Fruit fly (Drosophila melanogaster) whole organism, embryonic: ENCODE measurements around the gene CG46311.
A peak's percentile ranks its signal among the peaks of the same experiment; 100 is the strongest.

Experiments
- Abd-B ChIP-seq: fragments of 200-800 bp; sonication (Bioruptor generic); optimal IDR thresholded peaks from 2 replicates; lab custom pipeline; 2018; ENCODE audit warnings: missing biosample characterization, mild to moderate bottlenecking, missing genetic modification characterization, moderate library complexity
- Ada2b ChIP-seq: fragments of 200-800 bp; sonication (Bioruptor generic); IDR thresholded peaks from 2 replicates; pipeline ENCODE4 v1.3.6; 2022; ENCODE audit warnings: missing biosample characterization, missing genetic modification characterization
- Adf1 ChIP-seq: fragments of 200-800 bp; sonication (Bioruptor generic); IDR thresholded peaks from 2 replicates; pipeline ENCODE4 v1.3.6; 2022; ENCODE audit warnings: missing biosample characterization, missing genetic modification characterization
- CG10654 ChIP-seq: fragments of 200-800 bp; sonication (Bioruptor generic); optimal IDR thresholded peaks from 2 replicates; lab custom pipeline; 2016; ENCODE audit warnings: missing biosample characterization, missing genetic modification characterization
- CG12219 ChIP-seq: fragments of 200-800 bp; sonication (Bioruptor generic); optimal IDR thresholded peaks from 3 replicates; lab custom pipeline; 2018; ENCODE audit warnings: missing biosample characterization, mild to moderate bottlenecking, missing genetic modification characterization
- CG13624 ChIP-seq: fragments of 200-800 bp; sonication (Bioruptor generic); optimal IDR thresholded peaks from 2 replicates; lab custom pipeline; 2016; ENCODE audit warnings: missing biosample characterization, missing genetic modification characterization
- CG14710 ChIP-seq: fragments of 200-800 bp; sonication (Bioruptor generic); optimal IDR thresholded peaks from 3 replicates; lab custom pipeline; 2019; ENCODE audit warnings: missing biosample characterization, mild to moderate bottlenecking, missing genetic modification characterization, moderate library complexity
- CG15479 ChIP-seq: fragments of 200-800 bp; sonication (Bioruptor generic); optimal IDR thresholded peaks from 3 replicates; lab custom pipeline; 2019; ENCODE audit warnings: missing biosample characterization, mild to moderate bottlenecking, missing genetic modification characterization, moderate library complexity
- CG16815 ChIP-seq: fragments of 200-800 bp; sonication (Bioruptor generic); optimal IDR thresholded peaks from 3 replicates; lab custom pipeline; 2017; ENCODE audit warnings: missing biosample characterization, mild to moderate bottlenecking, missing genetic modification characterization
- CG17912 ChIP-seq: fragments of 200-800 bp; sonication (Bioruptor generic); optimal IDR thresholded peaks from 2 replicates; lab custom pipeline; 2018; ENCODE audit warnings: missing biosample characterization, mild to moderate bottlenecking, missing genetic modification characterization
- CG2116 ChIP-seq: fragments of 200-800 bp; sonication (Bioruptor generic); optimal IDR thresholded peaks from 3 replicates; lab custom pipeline; 2018; ENCODE audit warnings: missing biosample characterization, mild to moderate bottlenecking, missing genetic modification characterization
- CG2678 ChIP-seq: fragments of 200-800 bp; sonication (Bioruptor generic); optimal IDR thresholded peaks from 3 replicates; lab custom pipeline; 2019; ENCODE audit warnings: missing biosample characterization, mild to moderate bottlenecking, missing genetic modification characterization, moderate library complexity
- CG3838 ChIP-seq: fragments of 200-800 bp; sonication (Bioruptor generic); optimal IDR thresholded peaks from 3 replicates; lab custom pipeline; 2016; ENCODE audit warnings: missing biosample characterization, missing genetic modification characterization
- CG3847 ChIP-seq: fragments of 200-800 bp; sonication (Bioruptor generic); IDR thresholded peaks from 2 replicates; pipeline ENCODE4 v1.3.6; 2022; ENCODE audit warnings: missing biosample characterization, missing genetic modification characterization
- CG43689 ChIP-seq: fragments of 200-800 bp; sonication (Bioruptor generic); IDR thresholded peaks from 2 replicates; pipeline ENCODE4 v1.3.6; 2022; ENCODE audit warnings: missing biosample characterization, missing genetic modification characterization
- CG4730 ChIP-seq: fragments of 200-800 bp; sonication (Bioruptor generic); IDR thresholded peaks from 2 replicates; pipeline ENCODE4 v1.3.6; 2022; ENCODE audit warnings: missing biosample characterization, missing genetic modification characterization
- CG6272 ChIP-seq: fragments of 200-800 bp; sonication (Bioruptor generic); IDR thresholded peaks from 2 replicates; pipeline ENCODE4 v1.3.6; 2022; ENCODE audit warnings: missing biosample characterization, missing genetic modification characterization
- CG6765 ChIP-seq: fragments of 200-800 bp; sonication (Bioruptor generic); optimal IDR thresholded peaks from 3 replicates; lab custom pipeline; 2017; ENCODE audit warnings: missing biosample characterization, mild to moderate bottlenecking, missing genetic modification characterization
- CG6813 ChIP-seq: fragments of 200-800 bp; sonication (Bioruptor generic); optimal IDR thresholded peaks from 2 replicates; lab custom pipeline; 2017; ENCODE audit warnings: missing biosample characterization, missing genetic modification characterization, mild to moderate bottlenecking, moderate library complexity, missing genetic modification reagents
- CG7357 ChIP-seq: fragments of 200-800 bp; sonication (Bioruptor generic); IDR thresholded peaks from 3 replicates; pipeline ENCODE4 v1.3.6; 2022; ENCODE audit warnings: missing biosample characterization, missing genetic modification characterization
- CG7372 ChIP-seq: fragments of 200-800 bp; sonication (Bioruptor generic); IDR thresholded peaks from 2 replicates; pipeline ENCODE4 v1.3.6; 2022; ENCODE audit warnings: missing biosample characterization, missing genetic modification characterization
- CG7839 ChIP-seq: fragments of 200-800 bp; sonication (Bioruptor generic); optimal IDR thresholded peaks from 3 replicates; lab custom pipeline; 2018; ENCODE audit warnings: missing biosample characterization, mild to moderate bottlenecking, missing genetic modification characterization, moderate library complexity
- CG8388 ChIP-seq: fragments of 200-800 bp; sonication (Bioruptor generic); optimal IDR thresholded peaks from 2 replicates; lab custom pipeline; 2019; ENCODE audit warnings: missing biosample characterization, mild to moderate bottlenecking, missing genetic modification characterization, moderate library complexity
- CrebB ChIP-seq: fragments of 200-800 bp; sonication (Bioruptor generic); optimal IDR thresholded peaks from 3 replicates; lab custom pipeline; 2018; ENCODE audit warnings: missing biosample characterization, mild to moderate bottlenecking, missing genetic modification characterization
- Doc2 ChIP-seq: fragments of 200-800 bp; sonication (Bioruptor generic); IDR thresholded peaks from 2 replicates; pipeline ENCODE4 v1.3.6; 2022; ENCODE audit warnings: missing biosample characterization, missing genetic modification characterization
- E2f2 ChIP-seq: fragments of 200-800 bp; sonication (Bioruptor generic); IDR thresholded peaks from 2 replicates; pipeline ENCODE4 v1.3.6; 2022; ENCODE audit warnings: missing biosample characterization, missing genetic modification characterization
- HLH4C ChIP-seq: fragments of 200-800 bp; sonication (Bioruptor generic); IDR thresholded peaks from 3 replicates; pipeline ENCODE4 v1.3.6; 2022; ENCODE audit warnings: missing biosample characterization, missing genetic modification characterization; ENCODE audit not compliant: partially characterized antibody
- Hmr ChIP-seq: fragments of 200-800 bp; sonication (Bioruptor generic); optimal IDR thresholded peaks from 3 replicates; lab custom pipeline; 2017; ENCODE audit warnings: mild to moderate bottlenecking, missing biosample characterization, missing genetic modification reagents, missing genetic modification characterization
- Myb ChIP-seq: fragments of 200-800 bp; sonication (Bioruptor generic); optimal IDR thresholded peaks from 2 replicates; lab custom pipeline; 2016; ENCODE audit warnings: missing biosample characterization, missing genetic modification characterization
- NC2β ChIP-seq: fragments of 200-800 bp; sonication (Bioruptor generic); optimal IDR thresholded peaks from 2 replicates; lab custom pipeline; 2016; ENCODE audit warnings: missing biosample characterization, missing genetic modification characterization
- Nf-YC ChIP-seq: fragments of 200-800 bp; optimal IDR thresholded peaks from 3 replicates; lab custom pipeline; 2019; ENCODE audit warnings: missing biosample characterization, mild to moderate bottlenecking, missing genetic modification characterization, moderate library complexity
- Sox100B ChIP-seq: fragments of 200-800 bp; sonication (Bioruptor generic); optimal IDR thresholded peaks from 3 replicates; lab custom pipeline; 2018; ENCODE audit warnings: missing biosample characterization, mild to moderate bottlenecking, missing genetic modification characterization
- ato ChIP-seq: fragments of 200-800 bp; sonication (Bioruptor generic); IDR thresholded peaks from 2 replicates; pipeline ENCODE4 v1.3.6; 2022; ENCODE audit warnings: missing biosample characterization, missing genetic modification characterization; ENCODE audit not compliant: partially characterized antibody
- chinmo ChIP-seq: fragments of 200-800 bp; sonication (Bioruptor generic); IDR thresholded peaks from 4 replicates; pipeline ENCODE4 v1.3.6; 2022; ENCODE audit warnings: missing biosample characterization, missing genetic modification characterization; ENCODE audit not compliant: partially characterized antibody
- chn ChIP-seq: fragments of 200-800 bp; sonication (Bioruptor generic); optimal IDR thresholded peaks from 2 replicates; lab custom pipeline; 2016; ENCODE audit warnings: missing biosample characterization, missing genetic modification characterization
- eve ChIP-seq, 2 experiments: fragments of >200 bp; optimal IDR thresholded peaks; 2 replicates each; lab custom pipeline; 2017; ENCODE audit warnings: missing biosample characterization in 2 of 2, missing genetic modification characterization in 2 of 2
- exex ChIP-seq: fragments of 200-800 bp; sonication (Bioruptor generic); optimal IDR thresholded peaks from 4 replicates; lab custom pipeline; 2018; ENCODE audit warnings: missing biosample characterization, mild to moderate bottlenecking, missing genetic modification characterization, moderate library complexity
- gro ChIP-seq: fragments of 200-800 bp; sonication (Bioruptor generic); optimal IDR thresholded peaks from 2 replicates; lab custom pipeline; 2016; ENCODE audit warnings: missing biosample characterization, missing genetic modification characterization
- her ChIP-seq: fragments of 200-800 bp; sonication (Bioruptor generic); optimal IDR thresholded peaks from 2 replicates; lab custom pipeline; 2016; ENCODE audit warnings: missing biosample characterization, missing genetic modification characterization
- jing ChIP-seq: fragments of 200-800 bp; sonication (Bioruptor generic); optimal IDR thresholded peaks from 2 replicates; lab custom pipeline; 2018; ENCODE audit warnings: missing biosample characterization, mild to moderate bottlenecking, missing genetic modification characterization
- nau ChIP-seq: fragments of 200-800 bp; sonication (Bioruptor generic); optimal IDR thresholded peaks from 3 replicates; lab custom pipeline; 2017; ENCODE audit warnings: missing biosample characterization, mild to moderate bottlenecking, missing genetic modification characterization, missing genetic modification reagents
- nerfin-1 ChIP-seq: fragments of 200-800 bp; sonication (Bioruptor generic); optimal IDR thresholded peaks from 3 replicates; lab custom pipeline; 2019; ENCODE audit warnings: missing biosample characterization, mild to moderate bottlenecking, missing genetic modification characterization, moderate library complexity
- otp ChIP-seq: fragments of 200-800 bp; sonication (Bioruptor generic); IDR thresholded peaks from 3 replicates; pipeline ENCODE4, ENCODE4 v1.3.6; 2022; ENCODE audit warnings: missing biosample characterization, missing genetic modification characterization
- ranshi ChIP-seq: fragments of 200-800 bp; sonication (Bioruptor generic); IDR thresholded peaks from 2 replicates; pipeline ENCODE4 v1.3.6; 2022; ENCODE audit warnings: missing biosample characterization, missing genetic modification characterization
- salm ChIP-seq: fragments of 200-800 bp; sonication (Bioruptor generic); optimal IDR thresholded peaks from 2 replicates; lab custom pipeline; 2018; ENCODE audit warnings: missing biosample characterization, mild to moderate bottlenecking, missing genetic modification characterization
- sim ChIP-seq: fragments of 200-800 bp; sonication (Bioruptor generic); IDR thresholded peaks from 2 replicates; pipeline ENCODE4 v1.3.6; 2022; ENCODE audit warnings: missing biosample characterization, missing genetic modification characterization
- sr ChIP-seq: fragments of 200-800 bp; sonication (Bioruptor generic); IDR thresholded peaks from 3 replicates; pipeline ENCODE4 v1.3.6; 2022; ENCODE audit warnings: missing biosample characterization, missing genetic modification characterization
- unc-4 ChIP-seq: fragments of 200-800 bp; sonication (Bioruptor generic); IDR thresholded peaks from 2 replicates; pipeline ENCODE4 v1.3.6; 2022; ENCODE audit warnings: missing biosample characterization, missing genetic modification characterization; ENCODE audit not compliant: partially characterized antibody
- z ChIP-seq: fragments of 200-800 bp; sonication (Bioruptor generic); IDR thresholded peaks from 3 replicates; pipeline ENCODE4 v1.3.6; 2022; ENCODE audit warnings: missing biosample characterization, missing genetic modification characterization

The CG46311 gene

dm6 chrX:13634254-13634999, 70.8 kb downstream of the CG46311 start (continued):
- TF ChIP-seq Myb (GFP tag; lab: Kevin White, UChicago) (peak; percentile 27), nau (GFP tag; lab: Kevin White, UChicago) (peak; percentile 44), CrebB (tag; lab: Kevin White, UChicago) (peak; percentile 33), CG6765 (GFP tag; lab: Kevin White, UChicago) (peak; percentile 65), sr (0 out of 3 replicates have a peak, but pooled peaks have one; percentile 18), HLH4C (GFP tag; lab: Robert Waterston, UW) (no peak), eve (GFP tag; optimal IDR thresholded peaks at IDR 0.05; lab: Kevin White, UChicago) (no peak), salm (tag; lab: Kevin White, UChicago) (no peak), CG12219 (GFP tag; lab: Kevin White, UChicago) (peak; percentile 13), ranshi (GFP tag; lab: Robert Waterston, UW) (peak; percentile 18; the same call in 1 of the 2 replicates), CG43689 (GFP tag; lab: Robert Waterston, UW) (0 out of 2 replicates have a peak, but pooled peaks have one; percentile 26), CG7357 (0 out of 3 replicates have a peak, but pooled peaks have one; percentile 15), E2f2 (GFP tag; lab: Robert Waterston, UW) (peak; percentile 33; the same call in 1 of the 2 replicates), Sox100B (GFP tag; lab: Kevin White, UChicago) (peak; percentile 44), Doc2 (GFP tag; lab: Robert Waterston, UW) (no peak), Hmr (GFP tag; lab: Kevin White, UChicago) (peak; percentile 81), exex (peak; percentile 31), CG13624 (peak; percentile 51), CG17912 (GFP tag; lab: Kevin White, UChicago) (peak; percentile 66), CG8388 (GFP tag; lab: Kevin White, UChicago) (no peak), her (GFP tag; lab: Kevin White, UChicago) (peak; percentile 51), CG10654 (GFP tag; lab: Kevin White, UChicago) (no peak), CG6813 (GFP tag; lab: Kevin White, UChicago) (peak; percentile 74), jing (GFP tag; lab: Kevin White, UChicago) (no peak), CG2116 (GFP tag; lab: Kevin White, UChicago) (no peak), z (peak; percentile 61; the same call in 1 of the 3 replicates), Ada2b (GFP tag; lab: Robert Waterston, UW) (no peak), CG3838 (GFP tag; lab: Kevin White, UChicago) (no peak), otp (GFP tag; lab: Robert Waterston, UW) (peak; percentile 44; the same call in 1 of the 3 replicates), chn (GFP tag; lab: Kevin White, UChicago) (peak; percentile 25), NC2β (GFP tag; lab: Kevin White, UChicago) (no peak), Nf-YC (tag; lab: Kevin White, UChicago) (peak; percentile 42), CG7839 (tag; lab: Kevin White, UChicago) (peak; percentile 63), CG7372 (GFP tag; lab: Robert Waterston, UW) (0 out of 2 replicates have a peak, but pooled peaks have one; percentile 18), CG6272 (no peak), unc-4 (GFP tag; lab: Robert Waterston, UW) (no peak), chinmo (GFP tag; lab: Robert Waterston, UW) (no peak), ato (GFP tag; lab: Robert Waterston, UW) (no peak), sim (GFP tag; lab: Robert Waterston, UW) (no peak), CG15479 (GFP tag; lab: Kevin White, UChicago) (peak; percentile 94), CG16815 (peak; percentile 29), Abd-B (GFP tag; lab: Kevin White, UChicago) (no peak), nerfin-1 (peak; percentile 4), CG2678 (tag; lab: Kevin White, UChicago) (peak; percentile 68), CG4730 (0 out of 2 replicates have a peak, but pooled peaks have one; percentile 16), Adf1 (GFP tag; lab: Robert Waterston, UW) (no peak), gro (GFP tag; lab: Kevin White, UChicago) (peak; percentile 74), CG3847 (GFP tag; lab: Robert Waterston, UW) (peak; percentile 50), CG14710 (tag; lab: Kevin White, UChicago) (no peak)
